Worm (Caenorhabditis elegans) whole organism, mixed stage, embryonic: Measurements from ENCODE around the gene F45E1.2.

Experiments used
- mab-5 ChIP-seq: fragments of 150-350 bp; optimal IDR thresholded peaks from 2 replicates; lab custom pipeline; 2014; ENCODE audit warnings: missing biosample characterization, missing genetic modification characterization
- unc-62 ChIP-seq: fragments of 150-350 bp; optimal IDR thresholded peaks from 2 replicates; lab custom pipeline; 2014; ENCODE audit warnings: missing biosample characterization, missing genetic modification reagents, missing genetic modification characterization

DNA sequence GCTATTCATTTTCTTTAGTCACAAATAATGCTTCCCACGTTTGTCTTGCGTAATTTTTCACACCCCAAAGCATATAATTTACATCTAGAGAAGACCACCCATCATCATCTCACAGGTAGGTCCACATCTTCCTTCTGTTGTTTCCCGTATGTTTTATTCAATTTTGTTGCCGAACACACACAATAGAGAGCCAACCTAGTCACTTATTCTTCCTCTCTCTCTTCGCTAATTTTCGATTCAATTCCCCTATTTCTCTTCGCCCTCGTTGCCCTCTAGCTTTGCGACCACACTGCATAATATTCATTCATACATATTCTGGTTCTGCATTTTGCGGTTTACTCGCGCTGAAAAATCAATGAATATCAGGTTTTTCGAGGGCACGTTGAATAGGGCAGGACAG, 2.4 kb downstream of the F45E1.2 start:
- TF ChIP-seq mab-5 (tag; lab: Kevin White, UChicago) (no peak), unc-62 (no peak)
